Fruit fly (Drosophila melanogaster) whole organism, embryonic: Measurements from ENCODE around the gene CG5103.
A peak's percentile ranks its signal among the peaks of the same experiment; 100 is the strongest.

Source experiments
- BEAF-32 ChIP-seq: fragments of 200-800 bp; sonication (Bioruptor generic); optimal IDR thresholded peaks from 3 replicates; lab custom pipeline; 2017; ENCODE audit warnings: missing biosample characterization, missing genetic modification characterization, mild to moderate bottlenecking, moderate library complexity, missing genetic modification reagents
- CG10274 ChIP-seq: fragments of 200-800 bp; sonication (Bioruptor generic); optimal IDR thresholded peaks from 3 replicates; lab custom pipeline; 2017; ENCODE audit warnings: missing biosample characterization, mild to moderate bottlenecking, missing genetic modification characterization
- CG10959 ChIP-seq: fragments of 200-800 bp; sonication (Bioruptor generic); IDR thresholded peaks from 2 replicates; pipeline ENCODE4 v1.3.6; 2022; ENCODE audit warnings: missing biosample characterization, missing genetic modification characterization
- CG12391 ChIP-seq: fragments of 200-800 bp; sonication (Bioruptor generic); optimal IDR thresholded peaks from 3 replicates; lab custom pipeline; 2018; ENCODE audit warnings: missing biosample characterization, mild to moderate bottlenecking, missing genetic modification characterization, moderate library complexity
- CG14014 ChIP-seq: fragments of 200-800 bp; sonication (Bioruptor generic); IDR thresholded peaks from 2 replicates; pipeline ENCODE4 v1.3.6; 2022; ENCODE audit warnings: missing biosample characterization, missing genetic modification characterization
- CG17385 ChIP-seq: fragments of 200-800 bp; sonication (Bioruptor generic); optimal IDR thresholded peaks from 3 replicates; lab custom pipeline; 2018; ENCODE audit warnings: missing biosample characterization, mild to moderate bottlenecking, missing genetic modification characterization
- CG18476 ChIP-seq: fragments of 200-800 bp; sonication (Bioruptor generic); optimal IDR thresholded peaks from 2 replicates; lab custom pipeline; 2016; ENCODE audit warnings: missing biosample characterization, mild to moderate bottlenecking, missing genetic modification characterization
- CG18619 ChIP-seq: fragments of 200-800 bp; sonication (Bioruptor generic); optimal IDR thresholded peaks from 3 replicates; lab custom pipeline; 2017; ENCODE audit warnings: missing biosample characterization, mild to moderate bottlenecking, missing genetic modification characterization
- CG2202 ChIP-seq: fragments of 200-800 bp; sonication (Bioruptor generic); optimal IDR thresholded peaks from 2 replicates; lab custom pipeline; 2018; ENCODE audit warnings: missing biosample characterization, mild to moderate bottlenecking, missing genetic modification characterization
- CG31224 ChIP-seq: fragments of 200-800 bp; sonication (Bioruptor generic); IDR thresholded peaks from 2 replicates; pipeline ENCODE4 v1.3.6; 2022; ENCODE audit warnings: missing biosample characterization, missing genetic modification characterization
- CG32532 ChIP-seq: fragments of 200-800 bp; sonication (Bioruptor generic); IDR thresholded peaks from 2 replicates; pipeline ENCODE4 v1.3.6; 2022; ENCODE audit warnings: missing biosample characterization, missing genetic modification characterization
- CG4730 ChIP-seq: fragments of 200-800 bp; sonication (Bioruptor generic); IDR thresholded peaks from 2 replicates; pipeline ENCODE4 v1.3.6; 2022; ENCODE audit warnings: missing biosample characterization, missing genetic modification characterization
- CG7271 ChIP-seq: fragments of 200-800 bp; sonication (Bioruptor generic); optimal IDR thresholded peaks from 2 replicates; lab custom pipeline; 2018; ENCODE audit warnings: missing biosample characterization, mild to moderate bottlenecking, missing genetic modification characterization, moderate library complexity
- CG7357 ChIP-seq: fragments of 200-800 bp; sonication (Bioruptor generic); IDR thresholded peaks from 3 replicates; pipeline ENCODE4 v1.3.6; 2022; ENCODE audit warnings: missing biosample characterization, missing genetic modification characterization
- CG7556 ChIP-seq: fragments of 200-800 bp; sonication (Bioruptor generic); optimal IDR thresholded peaks from 2 replicates; lab custom pipeline; 2017; ENCODE audit warnings: missing biosample characterization, mild to moderate bottlenecking, missing genetic modification characterization
- CG8089 ChIP-seq: fragments of 200-800 bp; sonication (Bioruptor generic); optimal IDR thresholded peaks from 3 replicates; lab custom pipeline; 2016; ENCODE audit warnings: missing biosample characterization, missing genetic modification characterization
- Camta ChIP-seq: fragments of 200-800 bp; sonication (Bioruptor generic); optimal IDR thresholded peaks from 2 replicates; lab custom pipeline; 2016; ENCODE audit warnings: missing biosample characterization, missing genetic modification characterization
- Dad ChIP-seq: fragments of 200-800 bp; sonication (Bioruptor generic); optimal IDR thresholded peaks from 3 replicates; lab custom pipeline; 2016; ENCODE audit warnings: missing biosample characterization, missing genetic modification characterization
- Dip2 ChIP-seq: fragments of 200-800 bp; sonication (Bioruptor generic); IDR thresholded peaks from 2 replicates; pipeline ENCODE4 v1.3.6; 2022; ENCODE audit warnings: missing biosample characterization, missing genetic modification characterization
- Dip3 ChIP-seq: fragments of 200-800 bp; sonication (Bioruptor generic); optimal IDR thresholded peaks from 3 replicates; lab custom pipeline; 2016; ENCODE audit warnings: missing biosample characterization, missing genetic modification characterization
- Gsc ChIP-seq: fragments of 200-800 bp; sonication (Bioruptor generic); IDR thresholded peaks from 2 replicates; pipeline ENCODE4 v1.3.6; 2022; ENCODE audit warnings: missing biosample characterization, missing genetic modification characterization
- Gug ChIP-seq: fragments of 200-800 bp; sonication (Bioruptor generic); IDR thresholded peaks from 4 replicates; pipeline ENCODE4 v1.3.6; 2022; ENCODE audit warnings: missing biosample characterization, missing genetic modification characterization
- HLH3B ChIP-seq: fragments of 200-800 bp; sonication (Bioruptor generic); IDR thresholded peaks from 2 replicates; pipeline ENCODE4 v1.3.6; 2022; ENCODE audit warnings: missing biosample characterization, missing genetic modification characterization
- Hr51 ChIP-seq, 2 experiments: fragments of 200-800 bp; sonication (Bioruptor generic); optimal IDR thresholded peaks; 2 replicates in 1 of 2; 3 replicates in 1 of 2; lab custom pipeline; 2016 to 2018; ENCODE audit warnings: missing biosample characterization in 2 of 2, missing genetic modification characterization in 2 of 2, mild to moderate bottlenecking in 1 of 2, moderate library complexity in 1 of 2
- Hr78 ChIP-seq, 2 experiments: fragments of 200-800 bp in 1 of 2; fragments of >200 bp in 1 of 2; sonication (Bioruptor generic) in 1 of 2; optimal IDR thresholded peaks; 2 replicates each; lab custom pipeline; 2017 to 2019; ENCODE audit warnings: missing biosample characterization in 2 of 2, missing genetic modification characterization in 2 of 2, mild to moderate bottlenecking in 1 of 2, moderate library complexity in 1 of 2
- Mad ChIP-seq: fragments of 200-800 bp; sonication (Bioruptor generic); optimal IDR thresholded peaks from 2 replicates; lab custom pipeline; 2016; ENCODE audit warnings: missing biosample characterization, missing genetic modification characterization
- NC2α ChIP-seq: fragments of 200-800 bp; sonication (Bioruptor generic); optimal IDR thresholded peaks from 2 replicates; lab custom pipeline; 2016; ENCODE audit warnings: missing biosample characterization, missing genetic modification characterization
- Oaz ChIP-seq: fragments of 200-800 bp; sonication (Bioruptor generic); IDR thresholded peaks from 2 replicates; pipeline ENCODE4 v1.3.6; 2022; ENCODE audit warnings: missing biosample characterization, missing genetic modification characterization
- Xrp1 ChIP-seq: fragments of 200-800 bp; sonication (Bioruptor generic); IDR thresholded peaks from 2 replicates; pipeline ENCODE4 v1.3.6; 2022; ENCODE audit warnings: missing biosample characterization, missing genetic modification characterization
- ato ChIP-seq: fragments of 200-800 bp; sonication (Bioruptor generic); IDR thresholded peaks from 2 replicates; pipeline ENCODE4 v1.3.6; 2022; ENCODE audit warnings: missing biosample characterization, missing genetic modification characterization; ENCODE audit not compliant: partially characterized antibody
- bab2 ChIP-seq: fragments of 200-800 bp; sonication (Bioruptor generic); optimal IDR thresholded peaks from 2 replicates; lab custom pipeline; 2016; ENCODE audit warnings: missing biosample characterization, missing genetic modification characterization
- cg ChIP-seq: fragments of 200-800 bp; sonication (Bioruptor generic); optimal IDR thresholded peaks from 3 replicates; lab custom pipeline; 2019; ENCODE audit warnings: missing biosample characterization, mild to moderate bottlenecking, missing genetic modification characterization, moderate library complexity
- chif ChIP-seq, 2 experiments: fragments of 200-800 bp; sonication (Bioruptor generic); optimal IDR thresholded peaks; 3 replicates each; lab custom pipeline; 2016; ENCODE audit warnings: missing biosample characterization in 2 of 2, missing genetic modification characterization in 2 of 2
- chn ChIP-seq: fragments of 200-800 bp; sonication (Bioruptor generic); optimal IDR thresholded peaks from 2 replicates; lab custom pipeline; 2016; ENCODE audit warnings: missing biosample characterization, missing genetic modification characterization
- da ChIP-seq: fragments of 200-800 bp; sonication (Bioruptor generic); optimal IDR thresholded peaks from 2 replicates; lab custom pipeline; 2016; ENCODE audit warnings: missing biosample characterization, missing genetic modification characterization
- exex ChIP-seq: fragments of 200-800 bp; sonication (Bioruptor generic); optimal IDR thresholded peaks from 4 replicates; lab custom pipeline; 2018; ENCODE audit warnings: missing biosample characterization, mild to moderate bottlenecking, missing genetic modification characterization, moderate library complexity
- fd102C ChIP-seq: fragments of 200-800 bp; sonication (Bioruptor generic); optimal IDR thresholded peaks from 2 replicates; lab custom pipeline; 2018; ENCODE audit warnings: missing biosample characterization, mild to moderate bottlenecking, missing genetic modification characterization, moderate library complexity
- gcm2 ChIP-seq: fragments of 200-800 bp; sonication (Bioruptor generic); optimal IDR thresholded peaks from 2 replicates; lab custom pipeline; 2016; ENCODE audit warnings: missing biosample characterization, missing genetic modification characterization
- gem ChIP-seq: fragments of 200-800 bp; sonication (Bioruptor generic); optimal IDR thresholded peaks from 2 replicates; lab custom pipeline; 2019; ENCODE audit warnings: missing biosample characterization, mild to moderate bottlenecking, missing genetic modification characterization, moderate library complexity
- hb ChIP-seq: fragments of 200-800 bp; sonication (Bioruptor generic); IDR thresholded peaks from 3 replicates; pipeline ENCODE4 v1.3.6; 2022; ENCODE audit warnings: missing biosample characterization, missing genetic modification characterization; ENCODE audit not compliant: partially characterized antibody
- hkb ChIP-seq, 2 experiments: fragments of 200-800 bp in 1 of 2; fragments of >200 bp in 1 of 2; sonication (Bioruptor generic) in 1 of 2; IDR thresholded peaks in 1 of 2; optimal IDR thresholded peaks in 1 of 2; 2 replicates each; pipeline versions ENCODE4 v1.3.6 to Lab custom; 2017 to 2022; ENCODE audit warnings: missing biosample characterization in 1 of 2, missing genetic modification characterization in 1 of 2
- inv ChIP-seq: fragments of 200-800 bp; sonication (Bioruptor generic); IDR thresholded peaks from 2 replicates; pipeline ENCODE4 v1.3.6; 2022; ENCODE audit warnings: missing biosample characterization, missing genetic modification characterization; ENCODE audit not compliant: partially characterized antibody
- kah ChIP-seq: fragments of 200-800 bp; sonication (Bioruptor generic); optimal IDR thresholded peaks from 2 replicates; lab custom pipeline; 2018; ENCODE audit warnings: missing biosample characterization, mild to moderate bottlenecking, missing genetic modification characterization
- kay ChIP-seq: fragments of 200-800 bp; sonication (Bioruptor generic); optimal IDR thresholded peaks from 2 replicates; lab custom pipeline; 2016; ENCODE audit warnings: missing biosample characterization, missing genetic modification characterization
- p53 ChIP-seq: fragments of 200-800 bp; sonication (Bioruptor generic); optimal IDR thresholded peaks from 2 replicates; lab custom pipeline; 2016; ENCODE audit warnings: missing biosample characterization, missing genetic modification characterization
- psq ChIP-seq: fragments of 200-800 bp; sonication (Bioruptor generic); optimal IDR thresholded peaks from 2 replicates; lab custom pipeline; 2017; ENCODE audit warnings: missing biosample characterization, missing genetic modification characterization
- stwl ChIP-seq: fragments of 200-800 bp; sonication (Bioruptor generic); optimal IDR thresholded peaks from 3 replicates; lab custom pipeline; 2018; ENCODE audit warnings: missing biosample characterization, mild to moderate bottlenecking, missing genetic modification characterization, moderate library complexity
- toy ChIP-seq: fragments of 200-800 bp; sonication (Bioruptor generic); IDR thresholded peaks from 2 replicates; pipeline ENCODE4 v1.3.6; 2022; ENCODE audit warnings: missing biosample characterization, missing genetic modification characterization
- trh ChIP-seq: fragments of 200-800 bp; sonication (Bioruptor generic); optimal IDR thresholded peaks from 2 replicates; lab custom pipeline; 2016; ENCODE audit warnings: missing biosample characterization, missing genetic modification characterization
- tup ChIP-seq: fragments of 200-800 bp; sonication (Bioruptor generic); optimal IDR thresholded peaks from 2 replicates; lab custom pipeline; 2016; ENCODE audit warnings: missing biosample characterization, mild to moderate bottlenecking, missing genetic modification characterization, moderate library complexity
- vnd ChIP-seq: fragments of 200-800 bp; sonication (Bioruptor generic); IDR thresholded peaks from 3 replicates; pipeline ENCODE4 v1.3.6; 2022; ENCODE audit warnings: missing biosample characterization, missing genetic modification characterization; ENCODE audit not compliant: partially characterized antibody

Gene CG5103

dm6 chr3L:18273121-18273520 lies 20.9 kb downstream of the CG5103 start (continued):
- TF ChIP-seq trh (GFP tag; lab: Kevin White, UChicago) (no peak), cg (GFP tag; lab: Kevin White, UChicago) (no peak), Gsc (GFP tag; lab: Robert Waterston, UW) (no peak), tup (GFP tag; lab: Kevin White, UChicago) (no peak), CG31224 (no peak), CG14014 (no peak), Camta (GFP tag; lab: Kevin White, UChicago) (no peak), kah (GFP tag; lab: Kevin White, UChicago) (no peak), Dip3 (GFP tag; lab: Kevin White, UChicago) (no peak), CG18619 (GFP tag; lab: Kevin White, UChicago) (no peak), ato (GFP tag; lab: Robert Waterston, UW) (no peak), CG17385 (GFP tag; lab: Kevin White, UChicago) (no peak), CG32532 (no peak), HLH3B (GFP tag; lab: Robert Waterston, UW) (no peak), da (GFP tag; lab: Kevin White, UChicago) (no peak), Oaz (GFP tag; lab: Robert Waterston, UW) (no peak), CG12391 (tag; lab: Kevin White, UChicago) (peak; percentile 17), CG2202 (no peak), exex (no peak), fd102C (GFP tag; lab: Kevin White, UChicago) (no peak), BEAF-32 (GFP tag; lab: Kevin White, UChicago) (no peak), inv (GFP tag; lab: Robert Waterston, UW) (no peak), hb (no peak), Hr78 (GFP tag; optimal IDR thresholded peaks at IDR 0.05; lab: Kevin White, UChicago) (no peak), toy (GFP tag; lab: Robert Waterston, UW) (no peak), CG18476 (GFP tag; lab: Kevin White, UChicago) (no peak), CG7271 (tag; lab: Kevin White, UChicago) (no peak), CG7556 (GFP tag; lab: Kevin White, UChicago) (peak; percentile 22), gem (peak; percentile 46), CG7357 (GFP tag; lab: Robert Waterston, UW) (no peak), CG10274 (no peak), CG10959 (GFP tag; lab: Robert Waterston, UW) (no peak), stwl (no peak), chif (GFP tag; optimal IDR thresholded peaks at IDR 0.05; lab: Kevin White, UChicago) (no peak), Mad (GFP tag; lab: Kevin White, UChicago) (no peak), CG4730 (GFP tag; lab: Robert Waterston, UW) (no peak), vnd (GFP tag; lab: Robert Waterston, UW) (no peak), Gug (no peak), Xrp1 (0 out of 2 replicates have a peak, but pooled peaks have one; percentile 27), NC2α (no peak), CG8089 (no peak), gcm2 (GFP tag; lab: Kevin White, UChicago) (no peak), Hr51 (GFP tag; optimal IDR thresholded peaks at IDR 0.05; lab: Kevin White, UChicago) (no peak), Dad (GFP tag; lab: Kevin White, UChicago) (no peak), bab2 (no peak), chn (GFP tag; lab: Kevin White, UChicago) (no peak), Dip2 (GFP tag; lab: Robert Waterston, UW) (no peak), p53 (no peak), psq (no peak), hkb (optimal IDR thresholded peaks at IDR 0.05; lab: Kevin White, UChicago) (no peak), hkb (GFP tag; IDR thresholded peaks at IDR 0.05; lab: Robert Waterston, UW) (no peak), kay (GFP tag; lab: Kevin White, UChicago) (no peak)
